Fruit fly (Drosophila melanogaster) whole organism, embryonic: Measurements from ENCODE around the gene CG6912.

Experiments used
- CG10979 ChIP-seq: fragments of 200-800 bp; sonication (Bioruptor generic); optimal IDR thresholded peaks from 2 replicates; lab custom pipeline; 2018; ENCODE audit warnings: missing biosample characterization, mild to moderate bottlenecking, missing genetic modification characterization, moderate library complexity
- Hmx ChIP-seq: fragments of 200-800 bp; sonication (Bioruptor generic); optimal IDR thresholded peaks from 2 replicates; lab custom pipeline; 2016; ENCODE audit warnings: missing biosample characterization, missing genetic modification characterization
- vvl ChIP-seq: fragments of 200-800 bp; sonication (Bioruptor generic); IDR thresholded peaks from 2 replicates; pipeline ENCODE4 v1.3.6; 2022; ENCODE audit warnings: missing biosample characterization, missing genetic modification characterization

- TF ChIP-seq Hmx (GFP tag; lab: Kevin White, UChicago) (no peak), CG10979 (tag; lab: Kevin White, UChicago) (no peak), vvl (0 out of 2 replicates have a peak, but pooled peaks have one; percentile 30)
Observed at dm6 chr3R:15092784-15093183, 44.0 kb downstream of the CG6912 start.
